Worm (Caenorhabditis elegans): Measurements from ENCODE around the gene F15D4.2.

F15D4.2 gene

DNA sequence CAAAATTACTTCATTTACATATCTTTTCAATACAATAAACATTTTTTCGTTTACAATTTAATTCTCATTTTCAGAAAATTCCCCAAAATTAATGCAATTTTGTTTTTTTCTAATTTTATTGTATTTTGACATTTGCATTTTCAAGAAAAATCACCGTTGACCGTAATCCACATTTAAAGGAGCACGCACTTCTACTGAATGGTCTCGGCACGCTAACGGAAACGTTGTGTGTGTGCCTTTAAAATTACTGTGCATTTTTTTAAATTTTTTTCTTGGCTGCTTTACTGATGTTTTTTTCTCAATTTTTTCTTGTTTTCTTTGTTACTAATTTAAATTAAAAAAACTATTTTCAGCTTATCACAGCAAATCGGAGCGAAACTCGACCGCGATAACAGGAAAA is 44.6 kb downstream of the F15D4.2 start:
- TF ChIP-seq unc-55 (GFP tag; optimal IDR thresholded peaks at IDR 0.05) (no peak), hlh-13 (GFP tag; optimal IDR thresholded peaks at IDR 0.05) (no peak), hlh-15 (tag; optimal IDR thresholded peaks at IDR 0.05) (no peak), unc-3 (GFP tag; conservative IDR thresholded peaks at IDR 0.05) (no peak), unc-3 (tag; optimal IDR thresholded peaks at IDR 0.05) (no peak), dve-1 (tag; optimal IDR thresholded peaks at IDR 0.05) (no peak), ceh-24 (tag; optimal IDR thresholded peaks at IDR 0.05) (no peak), gmeb-2 (tag; optimal IDR thresholded peaks at IDR 0.05) (no peak), ceh-9 (tag; optimal IDR thresholded peaks at IDR 0.05) (no peak), odd-2 (tag; optimal IDR thresholded peaks at IDR 0.05) (no peak)

Measured in whole organism, late embryonic.